Fruit fly (Drosophila melanogaster) whole organism, prepupa: ENCODE data around the gene Sse.
A peak's percentile ranks its signal among the peaks of the same experiment; 100 is the strongest.

ENCODE experiments used
- Blimp-1 ChIP-seq: fragments of 200-800 bp; sonication (Bioruptor generic); optimal IDR thresholded peaks from 3 replicates; lab custom pipeline; 2017; ENCODE audit warnings: missing biosample characterization, missing genetic modification characterization, mild to moderate bottlenecking, moderate library complexity, missing genetic modification reagents
- CG11294 ChIP-seq: fragments of 200-800 bp; sonication (Bioruptor generic); IDR thresholded peaks from 2 replicates; pipeline ENCODE4 v1.3.6; 2022; ENCODE audit warnings: missing biosample characterization, missing genetic modification characterization
- CG11902 ChIP-seq: fragments of 200-800 bp; sonication (Bioruptor generic); optimal IDR thresholded peaks from 3 replicates; lab custom pipeline; 2016; ENCODE audit warnings: missing biosample characterization, missing genetic modification characterization
- CG15336 ChIP-seq: fragments of 200-800 bp; sonication (Bioruptor generic); IDR thresholded peaks from 2 replicates; pipeline ENCODE4 v1.3.6; 2022; ENCODE audit warnings: missing biosample characterization, missing genetic modification characterization
- CG1621 ChIP-seq: fragments of 200-800 bp; sonication (Bioruptor generic); optimal IDR thresholded peaks from 3 replicates; lab custom pipeline; 2018; ENCODE audit warnings: missing biosample characterization, mild to moderate bottlenecking, missing genetic modification characterization
- CG34406 ChIP-seq: fragments of 200-800 bp; sonication (Bioruptor generic); optimal IDR thresholded peaks from 3 replicates; lab custom pipeline; 2016; ENCODE audit warnings: missing biosample characterization, missing genetic modification characterization
- CG6163 ChIP-seq: fragments of 200-800 bp; sonication (Bioruptor generic); IDR thresholded peaks from 3 replicates; pipeline ENCODE4 v1.3.6; 2022; ENCODE audit warnings: missing biosample characterization, missing genetic modification characterization
- CG6792 ChIP-seq: fragments of 200-800 bp; sonication (Bioruptor generic); optimal IDR thresholded peaks from 3 replicates; lab custom pipeline; 2016; ENCODE audit warnings: missing biosample characterization, missing genetic modification characterization
- CG6808 ChIP-seq: fragments of 200-800 bp; sonication (Bioruptor generic); optimal IDR thresholded peaks from 3 replicates; lab custom pipeline; 2017; ENCODE audit warnings: missing biosample characterization, missing genetic modification characterization, mild to moderate bottlenecking, moderate library complexity, missing genetic modification reagents
- CG6854 ChIP-seq: fragments of 200-800 bp; sonication (Bioruptor generic); optimal IDR thresholded peaks from 2 replicates; lab custom pipeline; 2017; ENCODE audit warnings: missing biosample characterization, mild to moderate bottlenecking, missing genetic modification characterization
- CG7368 ChIP-seq: fragments of 200-800 bp; sonication (Bioruptor generic); optimal IDR thresholded peaks from 3 replicates; lab custom pipeline; 2016; ENCODE audit warnings: missing biosample characterization, missing genetic modification characterization
- CG8119 ChIP-seq: fragments of 200-800 bp; sonication (Bioruptor generic); IDR thresholded peaks from 3 replicates; pipeline ENCODE4 v1.3.6; 2022; ENCODE audit warnings: missing biosample characterization, missing genetic modification characterization
- CG8319 ChIP-seq: fragments of 200-800 bp; sonication (Bioruptor generic); optimal IDR thresholded peaks from 3 replicates; lab custom pipeline; 2016; ENCODE audit warnings: missing biosample characterization, missing genetic modification characterization
- Eip75B ChIP-seq: fragments of 200-800 bp; sonication (Bioruptor generic); optimal IDR thresholded peaks from 3 replicates; lab custom pipeline; 2016; ENCODE audit warnings: missing biosample characterization, missing genetic modification characterization
- Eip78C ChIP-seq: fragments of 200-800 bp; sonication (Bioruptor generic); peaks from one replicate; lab custom pipeline; 2016; ENCODE audit warnings: missing biosample characterization, missing genetic modification characterization
- Hr4 ChIP-seq: fragments of 200-800 bp; sonication (Bioruptor generic); optimal IDR thresholded peaks from 3 replicates; lab custom pipeline; 2016; ENCODE audit warnings: missing biosample characterization, missing genetic modification characterization
- Lpt ChIP-seq: fragments of 200-800 bp; sonication (Bioruptor generic); optimal IDR thresholded peaks from 3 replicates; lab custom pipeline; 2016; ENCODE audit warnings: missing biosample characterization, missing genetic modification characterization
- dsx ChIP-seq: fragments of 200-800 bp; optimal IDR thresholded peaks from 3 replicates; lab custom pipeline; 2019; ENCODE audit warnings: missing biosample characterization, mild to moderate bottlenecking, missing genetic modification characterization, moderate library complexity; ENCODE audit not compliant: poor library complexity, severe bottlenecking
- eg ChIP-seq: fragments of 200-800 bp; sonication (Bioruptor generic); IDR thresholded peaks from 3 replicates; pipeline ENCODE4 v1.3.6; 2022; ENCODE audit warnings: missing biosample characterization, missing genetic modification characterization
- lz ChIP-seq: fragments of 200-800 bp; sonication (Bioruptor generic); optimal IDR thresholded peaks from 3 replicates; lab custom pipeline; 2016; ENCODE audit warnings: missing biosample characterization, missing genetic modification characterization
- salr ChIP-seq, 2 experiments: fragments of 200-800 bp; sonication (Bioruptor generic); optimal IDR thresholded peaks; 3 replicates each; lab custom pipeline; 2016 to 2018; ENCODE audit warnings: missing biosample characterization in 2 of 2, missing genetic modification characterization in 2 of 2, mild to moderate bottlenecking in 1 of 2
- topi ChIP-seq: fragments of 200-800 bp; sonication (Bioruptor generic); optimal IDR thresholded peaks from 3 replicates; lab custom pipeline; 2016; ENCODE audit warnings: missing biosample characterization, missing genetic modification characterization

The Sse gene

DNA sequence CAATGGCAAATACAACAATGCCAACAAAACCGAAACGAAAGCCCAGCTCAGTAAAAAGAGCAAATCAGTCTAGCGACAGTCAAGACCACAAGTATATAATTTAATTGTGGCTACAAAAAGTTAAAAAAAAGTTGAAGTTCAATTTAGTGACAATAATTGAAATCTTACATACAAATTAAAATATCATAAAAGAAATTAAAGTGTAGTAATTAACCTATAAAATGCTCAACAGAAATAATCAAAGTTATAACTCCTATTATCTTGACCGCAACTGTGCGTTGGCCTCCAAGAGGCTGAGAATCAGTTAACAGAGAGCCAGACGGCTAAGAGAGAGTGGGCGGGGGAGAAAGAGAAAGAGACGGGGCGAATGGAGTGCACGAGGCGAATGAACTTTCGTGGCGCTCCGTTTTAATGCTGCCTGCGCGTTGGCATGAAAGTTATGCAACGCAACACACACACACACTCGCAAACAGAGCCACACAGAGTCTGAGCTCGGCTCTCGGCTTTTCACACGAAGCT, 50.3 kb downstream of the Sse start (continued):
- TF ChIP-seq CG6854 (GFP tag; lab: Kevin White, UChicago) (peak; percentile 95), CG8319 (GFP tag; lab: Kevin White, UChicago) (peak; percentile 67), CG11902 (GFP tag; lab: Kevin White, UChicago) (peak; percentile 76), CG1621 (tag; lab: Kevin White, UChicago) (peak; percentile 66), lz (GFP tag; lab: Kevin White, UChicago) (peak; percentile 95), salr (GFP tag; optimal IDR thresholded peaks at IDR 0.05; lab: Kevin White, UChicago) (peak; percentile 26 to 94), CG6163 (GFP tag; lab: Robert Waterston, UW) (peak; percentile 93), CG6808 (GFP tag; lab: Kevin White, UChicago) (peak; percentile 67)

dm6 chr3L:5610582-5610981, 51.5 kb downstream of the Sse start:
- TF ChIP-seq salr (GFP tag; optimal IDR thresholded peaks at IDR 0.05; lab: Kevin White, UChicago) (no peak), dsx (GFP tag; lab: Kevin White, UChicago) (peak; percentile 61), Blimp-1 (GFP tag; lab: Kevin White, UChicago) (peak; percentile 62), CG15336 (GFP tag; lab: Robert Waterston, UW) (peak; percentile 44; the same call in 1 of the 2 replicates), eg (GFP tag; lab: Robert Waterston, UW) (0 out of 3 replicates have a peak, but pooled peaks have one; percentile 47), CG7368 (GFP tag; lab: Kevin White, UChicago) (no peak), Hr4 (GFP tag; lab: Kevin White, UChicago) (no peak), CG8119 (GFP tag; lab: Robert Waterston, UW) (0 out of 3 replicates have a peak, but pooled peaks have one; percentile 34), CG6854 (GFP tag; lab: Kevin White, UChicago) (no peak), CG6792 (GFP tag; lab: Kevin White, UChicago) (no peak), Eip75B (GFP tag; lab: Kevin White, UChicago) (peak; percentile 15), Lpt (peak; percentile 13), CG11294 (GFP tag; lab: Robert Waterston, UW) (no peak), topi (GFP tag; lab: Kevin White, UChicago) (no peak), CG34406 (no peak), Eip78C (GFP tag; lab: Kevin White, UChicago) (peak; percentile 38)
